Worm (Caenorhabditis elegans) whole organism, young adult: Measurements from ENCODE around the gene Y116A8A.4.

Experiments used
- B0019.2 ChIP-seq: fragments of 200-800 bp; sonication (Bioruptor generic); conservative IDR thresholded peaks from 2 replicates; pipeline ENCODE4 v1.3.6; 2022; ENCODE audit warnings: missing genetic modification reagents, missing genetic modification characterization, missing compliant biosample characterization
- F10E7.11 ChIP-seq: sonication (generic microtip); optimal IDR thresholded peaks from 2 replicates; lab custom pipeline; 2017; ENCODE audit warnings: mild to moderate bottlenecking, missing genetic modification characterization, moderate library complexity, missing compliant biosample characterization
- F39B2.1 ChIP-seq: fragments of 200-800 bp; sonication (Bioruptor generic); IDR thresholded peaks from 2 replicates; pipeline ENCODE4 v1.3.6; 2022; ENCODE audit warnings: missing genetic modification reagents, missing genetic modification characterization, missing compliant biosample characterization
- K11D2.4 ChIP-seq: fragments of 200-800 bp; sonication (Bioruptor generic); IDR thresholded peaks from 2 replicates; pipeline ENCODE4 v1.3.6; 2022; ENCODE audit warnings: missing genetic modification reagents, missing genetic modification characterization, missing compliant biosample characterization
- K12H6.12 ChIP-seq: fragments of 200-800 bp; sonication (Bioruptor generic); optimal IDR thresholded peaks from 2 replicates; lab custom pipeline; 2018; ENCODE audit warnings: mild to moderate bottlenecking, missing genetic modification characterization, missing compliant biosample characterization
- T07F8.4 ChIP-seq: sonication (generic microtip); optimal IDR thresholded peaks from 2 replicates; lab custom pipeline; 2016; ENCODE audit warnings: mild to moderate bottlenecking, missing genetic modification characterization, moderate library complexity, missing compliant biosample characterization
- Y56A3A.18 ChIP-seq: fragments of 200-800 bp; sonication (Bioruptor generic); IDR thresholded peaks from 2 replicates; pipeline ENCODE4 v1.3.6; 2022; ENCODE audit warnings: missing genetic modification reagents, missing genetic modification characterization, missing compliant biosample characterization
- aptf-2 ChIP-seq: fragments of 200-800 bp; sonication (Bioruptor generic); conservative IDR thresholded peaks from 2 replicates; pipeline ENCODE4 v1.3.6; 2022; ENCODE audit warnings: missing genetic modification reagents, missing genetic modification characterization, missing compliant biosample characterization
- aptf-3 ChIP-seq: fragments of 200-800 bp; sonication (Bioruptor generic); IDR thresholded peaks from 2 replicates; pipeline ENCODE4 v1.3.6; 2022; ENCODE audit warnings: missing genetic modification characterization, missing compliant biosample characterization
- attf-5 ChIP-seq: fragments of 200-800 bp; sonication (Bioruptor generic); optimal IDR thresholded peaks from 2 replicates; lab custom pipeline; 2018; ENCODE audit warnings: mild to moderate bottlenecking, missing genetic modification characterization, missing compliant biosample characterization
- bed-1 ChIP-seq: fragments of 200-800 bp; sonication (Bioruptor generic); IDR thresholded peaks from 2 replicates; pipeline ENCODE4 v1.3.6; 2022; ENCODE audit warnings: missing genetic modification reagents, missing genetic modification characterization, missing compliant biosample characterization
- chd-7 ChIP-seq: sonication (generic microtip); optimal IDR thresholded peaks from 2 replicates; lab custom pipeline; 2016; ENCODE audit warnings: mild to moderate bottlenecking, missing genetic modification characterization, moderate library complexity, missing compliant biosample characterization
- dox-1 ChIP-seq: fragments of 200-800 bp; sonication (Bioruptor generic); IDR thresholded peaks from 2 replicates; pipeline ENCODE4 v1.3.6; 2022; ENCODE audit warnings: missing genetic modification reagents, missing genetic modification characterization, missing compliant biosample characterization
- dpff-1 ChIP-seq: sonication (generic microtip); optimal IDR thresholded peaks from 2 replicates; lab custom pipeline; 2017; ENCODE audit warnings: mild to moderate bottlenecking, missing genetic modification characterization, missing compliant biosample characterization
- efl-1 ChIP-seq: fragments of 150-350 bp; optimal IDR thresholded peaks from 2 replicates; lab custom pipeline; 2014; ENCODE audit warnings: missing biosample characterization, missing genetic modification reagents, missing genetic modification characterization
- egl-18 ChIP-seq: fragments of 200-800 bp; sonication (Bioruptor generic); IDR thresholded peaks from 2 replicates; pipeline ENCODE4 v1.3.6; 2022; ENCODE audit warnings: missing genetic modification reagents, missing genetic modification characterization, missing compliant biosample characterization
- ekl-4 ChIP-seq: fragments of 200-800 bp; sonication (Bioruptor generic); IDR thresholded peaks from 2 replicates; pipeline ENCODE4 v1.3.6; 2022; ENCODE audit warnings: missing genetic modification reagents, missing genetic modification characterization, missing compliant biosample characterization
- ets-4 ChIP-seq: fragments of 200-800 bp; sonication (Bioruptor generic); optimal IDR thresholded peaks from 2 replicates; lab custom pipeline; 2018; ENCODE audit warnings: mild to moderate bottlenecking, missing genetic modification characterization, missing compliant biosample characterization
- fkh-3 ChIP-seq: sonication (generic microtip); optimal IDR thresholded peaks from 2 replicates; lab custom pipeline; 2016; ENCODE audit warnings: mild to moderate bottlenecking, missing genetic modification characterization, missing compliant biosample characterization
- gei-17 ChIP-seq: fragments of 200-800 bp; sonication (Bioruptor generic); optimal IDR thresholded peaks from 2 replicates; lab custom pipeline; 2018; ENCODE audit warnings: mild to moderate bottlenecking, missing genetic modification characterization, missing compliant biosample characterization
- him-1 ChIP-seq: sonication (generic microtip); optimal IDR thresholded peaks from 2 replicates; lab custom pipeline; 2016; ENCODE audit warnings: missing genotype, missing genetic modification reagents, missing genetic modification characterization, missing compliant biosample characterization
- hlh-12 ChIP-seq: sonication (generic microtip); optimal IDR thresholded peaks from 2 replicates; lab custom pipeline; 2016; ENCODE audit warnings: missing genetic modification characterization, missing compliant biosample characterization
- hmg-20 ChIP-seq: fragments of 200-800 bp; sonication (Bioruptor generic); IDR thresholded peaks from 2 replicates; pipeline ENCODE4 v1.3.6; 2022; ENCODE audit warnings: missing genetic modification reagents, missing genetic modification characterization, missing compliant biosample characterization
- hrde-1 ChIP-seq: sonication (generic microtip); optimal IDR thresholded peaks from 2 replicates; lab custom pipeline; 2016; ENCODE audit warnings: missing genetic modification characterization, mild to moderate bottlenecking, missing compliant biosample characterization, moderate library complexity, missing genotype, missing genetic modification reagents, borderline replicate concordance
- lin-26 ChIP-seq: fragments of 200-800 bp; sonication (Bioruptor generic); IDR thresholded peaks from 2 replicates; pipeline ENCODE4 v1.3.6; 2022; ENCODE audit warnings: missing genetic modification reagents, missing genetic modification characterization, missing compliant biosample characterization
- lsl-1 ChIP-seq: fragments of 200-800 bp; sonication (Bioruptor generic); optimal IDR thresholded peaks from 2 replicates; lab custom pipeline; 2018; ENCODE audit warnings: mild to moderate bottlenecking, missing genetic modification characterization, moderate library complexity, missing compliant biosample characterization
- madf-8 ChIP-seq: fragments of 200-800 bp; sonication (Bioruptor generic); conservative IDR thresholded peaks from 2 replicates; pipeline ENCODE4 v1.3.6; 2022; ENCODE audit warnings: missing genetic modification reagents, missing genetic modification characterization, missing compliant biosample characterization
- mcd-1 ChIP-seq: fragments of 200-800 bp; sonication (Bioruptor generic); IDR thresholded peaks from 2 replicates; pipeline ENCODE4 v1.3.6; 2022; ENCODE audit warnings: missing genetic modification reagents, missing genetic modification characterization, missing compliant biosample characterization
- mxl-1 ChIP-seq: sonication (generic microtip); optimal IDR thresholded peaks from 2 replicates; lab custom pipeline; 2016; ENCODE audit warnings: missing genetic modification characterization, missing compliant biosample characterization
- nfya-1 ChIP-seq: sonication (generic microtip); optimal IDR thresholded peaks from 2 replicates; lab custom pipeline; 2017; ENCODE audit warnings: antibody characterized with exemption, missing compliant biosample characterization, missing genetic modification characterization, borderline replicate concordance; ENCODE audit not compliant: insufficient read depth
- nhr-27 ChIP-seq: fragments of 200-800 bp; sonication (Bioruptor generic); optimal IDR thresholded peaks from 2 replicates; lab custom pipeline; 2018; ENCODE audit warnings: mild to moderate bottlenecking, missing genetic modification characterization, moderate library complexity, missing compliant biosample characterization
- nhr-90 ChIP-seq: sonication (generic microtip); optimal IDR thresholded peaks from 2 replicates; lab custom pipeline; 2016; ENCODE audit warnings: missing genotype, mild to moderate bottlenecking, missing genetic modification characterization, missing compliant biosample characterization
- pha-4 ChIP-seq: fragments of 150-350 bp; sonication (generic microtip); optimal IDR thresholded peaks from 2 replicates; lab custom pipeline; 2014; ENCODE audit warnings: missing biosample characterization, missing genetic modification reagents, missing genetic modification characterization
- rcor-1 ChIP-seq: fragments of 200-800 bp; sonication (Bioruptor generic); IDR thresholded peaks from 2 replicates; pipeline ENCODE4 v1.3.6; 2022; ENCODE audit warnings: missing genetic modification reagents, missing genetic modification characterization, missing compliant biosample characterization
- rec-8 ChIP-seq, 2 experiments: sonication (generic microtip); optimal IDR thresholded peaks; 2 replicates each; lab custom pipeline; 2016; ENCODE audit warnings: mild to moderate bottlenecking in 2 of 2, missing genetic modification characterization in 2 of 2, missing genetic modification reagents in 2 of 2, missing genotype in 2 of 2, missing biosample characterization in 1 of 2, missing compliant biosample characterization in 1 of 2, moderate library complexity in 1 of 2
- sdz-38 ChIP-seq: sonication (generic microtip); optimal IDR thresholded peaks from 2 replicates; lab custom pipeline; 2016; ENCODE audit warnings: missing genotype, missing genetic modification characterization, missing compliant biosample characterization
- sea-2 ChIP-seq: fragments of 200-800 bp; sonication (Bioruptor generic); IDR thresholded peaks from 2 replicates; pipeline ENCODE4 v1.3.6; 2022; ENCODE audit warnings: missing genetic modification characterization, missing compliant biosample characterization
- snpc-1.1 ChIP-seq: sonication (generic microtip); optimal IDR thresholded peaks from 2 replicates; lab custom pipeline; 2017; ENCODE audit warnings: missing genetic modification characterization, mild to moderate bottlenecking, missing compliant biosample characterization, antibody characterized with exemption, moderate library complexity, missing genotype, missing genetic modification reagents; ENCODE audit not compliant: insufficient read depth
- snpc-4 ChIP-seq, 5 experiments: fragments of 150-350 bp in 1 of 5; sonication (generic microtip) in 4 of 5; optimal IDR thresholded peaks; 2 replicates each; lab custom pipeline; 2014 to 2018; ENCODE audit warnings: missing genetic modification characterization in 5 of 5, missing biosample characterization in 3 of 5, antibody characterized with exemption in 2 of 5, mild to moderate bottlenecking in 2 of 5, missing compliant biosample characterization in 2 of 5, missing genotype in 2 of 5, moderate library complexity in 2 of 5, missing genetic modification reagents in 1 of 5
- tlf-1 ChIP-seq: fragments of 200-800 bp; sonication (Bioruptor generic); optimal IDR thresholded peaks from 2 replicates; lab custom pipeline; 2018; ENCODE audit warnings: mild to moderate bottlenecking, missing genetic modification characterization, missing compliant biosample characterization
- unc-130 ChIP-seq: sonication (generic microtip); optimal IDR thresholded peaks from 2 replicates; lab custom pipeline; 2016; ENCODE audit warnings: missing genetic modification reagents, missing genetic modification characterization, missing compliant biosample characterization
- ztf-22 ChIP-seq: fragments of 200-800 bp; sonication (Bioruptor generic); optimal IDR thresholded peaks from 2 replicates; lab custom pipeline; 2018; ENCODE audit warnings: mild to moderate bottlenecking, missing genetic modification characterization, moderate library complexity, missing compliant biosample characterization
- ztf-25 ChIP-seq: fragments of 200-800 bp; sonication (Bioruptor generic); IDR thresholded peaks from 2 replicates; pipeline ENCODE4 v1.3.6; 2022; ENCODE audit warnings: missing genetic modification reagents, missing genetic modification characterization, missing compliant biosample characterization
- ztf-28 ChIP-seq: fragments of 200-800 bp; sonication (Bioruptor generic); IDR thresholded peaks from 2 replicates; pipeline ENCODE4 v1.3.6; 2022; ENCODE audit warnings: missing genetic modification reagents, missing genetic modification characterization, missing compliant biosample characterization
- ztf-6 ChIP-seq: fragments of 200-800 bp; sonication (Bioruptor generic); IDR thresholded peaks from 2 replicates; pipeline ENCODE4 v1.3.6; 2022; ENCODE audit warnings: missing genetic modification reagents, missing genetic modification characterization, missing compliant biosample characterization

The Y116A8A.4 gene

ce11 chrIV:16860702-16861101, 38.1 kb downstream of the Y116A8A.4 start (continued):
- TF ChIP-seq ztf-28 (GFP tag; lab: Robert Waterston, UW) (no peak), aptf-3 (GFP tag; lab: Robert Waterston, UW) (no peak), mcd-1 (GFP tag; lab: Robert Waterston, UW) (no peak), nhr-90 (tag; lab: Kevin White, UChicago) (no peak), nfya-1 (tag; lab: Kevin White, UChicago) (no peak), K12H6.12 (no peak), ztf-25 (GFP tag; lab: Robert Waterston, UW) (no peak), dox-1 (GFP tag; lab: Robert Waterston, UW) (0 out of 2 replicates have a peak, but pooled peaks have one; percentile 8)

ce11 chrIV:16863431-16863895, 40.8 kb downstream of the Y116A8A.4 start, which contains the start of the genes mel-46 and lsy-13:
Gene mel-46, minus strand, starts transcription at chrIV:16863481.
Gene lsy-13, plus strand, starts transcription at chrIV:16863870.
- no peak for TF ChIP-seq hmg-20 (GFP tag; lab: Robert Waterston, UW)
- TF ChIP-seq B0019.2 (GFP tag; lab: Robert Waterston, UW) = no peak
- TF ChIP-seq him-1 = no peak
- no peak for TF ChIP-seq unc-130 (GFP tag; lab: Kevin White, UChicago)
- no peak for TF ChIP-seq ztf-6 (GFP tag; lab: Robert Waterston, UW)
- no peak for TF ChIP-seq dpff-1 (tag; lab: Kevin White, UChicago)
- TF ChIP-seq aptf-2 (GFP tag; lab: Robert Waterston, UW) = no peak
- TF ChIP-seq aptf-3 (GFP tag; lab: Robert Waterston, UW) = no peak
- TF ChIP-seq mxl-1 (tag; lab: Kevin White, UChicago) = no peak
- TF ChIP-seq ets-4 (GFP tag; lab: Kevin White, UChicago) = no peak
- no peak for TF ChIP-seq madf-8 (GFP tag; lab: Robert Waterston, UW)
- no peak for TF ChIP-seq nhr-27 (tag; lab: Kevin White, UChicago)
- TF ChIP-seq lin-26 (GFP tag; lab: Robert Waterston, UW) = no peak
- no peak for TF ChIP-seq bed-1 (GFP tag; lab: Robert Waterston, UW)
- no peak for TF ChIP-seq T07F8.4 (tag; lab: Kevin White, UChicago)
- TF ChIP-seq nfya-1 (tag; lab: Kevin White, UChicago) = no peak
- TF ChIP-seq rcor-1 (GFP tag; lab: Robert Waterston, UW) = no peak
- TF ChIP-seq F39B2.1 (GFP tag; lab: Robert Waterston, UW) = no peak
- TF ChIP-seq ztf-28 (GFP tag; lab: Robert Waterston, UW) = no peak
- TF ChIP-seq sdz-38 (tag; lab: Kevin White, UChicago) = no peak
- TF ChIP-seq sea-2 (GFP tag; lab: Robert Waterston, UW) = no peak
- peak; percentile 63 for TF ChIP-seq snpc-4 (GFP tag; optimal IDR thresholded peaks at IDR 0.05; lab: Kevin White, UChicago)
- TF ChIP-seq snpc-4 (tag; optimal IDR thresholded peaks at IDR 0.05; lab: Kevin White, UChicago) = peak in 3 of 4 experiments; percentile 81 to 84 (median 82)
- no peak for TF ChIP-seq chd-7 (tag; lab: Kevin White, UChicago)
- TF ChIP-seq pha-4 (tag; lab: Kevin White, UChicago) = no peak
- TF ChIP-seq attf-5 = peak; percentile 73
- TF ChIP-seq ekl-4 (GFP tag; lab: Robert Waterston, UW) = no peak
- no peak for TF ChIP-seq hrde-1 (tag; lab: Kevin White, UChicago)
- no peak for TF ChIP-seq ztf-22
- TF ChIP-seq rec-8 (tag; optimal IDR thresholded peaks at IDR 0.05; lab: Kevin White, UChicago) = no peak
- no peak for TF ChIP-seq hlh-12 (tag; lab: Kevin White, UChicago)
- no peak for TF ChIP-seq K11D2.4
- peak; percentile 65 for TF ChIP-seq dox-1 (GFP tag; lab: Robert Waterston, UW)
- TF ChIP-seq lsl-1 (GFP tag; lab: Kevin White, UChicago) = peak; percentile 38
- TF ChIP-seq gei-17 = no peak
- TF ChIP-seq efl-1 = peak; percentile 66
- no peak for TF ChIP-seq Y56A3A.18 (GFP tag; lab: Robert Waterston, UW)
- no peak for TF ChIP-seq ztf-25 (GFP tag; lab: Robert Waterston, UW)
- no peak for TF ChIP-seq tlf-1 (GFP tag; lab: Kevin White, UChicago)
- no peak for TF ChIP-seq F10E7.11
- TF ChIP-seq fkh-3 (tag; lab: Kevin White, UChicago) = no peak
- peak; percentile 63 for TF ChIP-seq snpc-1.1 (tag; lab: Kevin White, UChicago)
- no peak for TF ChIP-seq egl-18
- no peak for TF ChIP-seq K12H6.12
